Worm (Caenorhabditis elegans) whole organism, mixed stage, embryonic: Measurements from ENCODE around the gene mam-7.

Experiments
- M03D4.4 ChIP-seq: sonication (generic microtip); optimal IDR thresholded peaks from 2 replicates; lab custom pipeline; 2017; ENCODE audit warnings: mild to moderate bottlenecking, missing genetic modification characterization, missing compliant biosample characterization
- blmp-1 ChIP-seq: fragments of 150-350 bp; optimal IDR thresholded peaks from 2 replicates; lab custom pipeline; 2014; ENCODE audit warnings: missing biosample characterization, missing genetic modification characterization
- ceh-39 ChIP-seq: fragments of 150-350 bp; optimal IDR thresholded peaks from 2 replicates; lab custom pipeline; 2014; ENCODE audit warnings: missing biosample characterization, missing genetic modification characterization
- ceh-43 ChIP-seq: fragments of 200-800 bp; sonication (Bioruptor generic); optimal IDR thresholded peaks from 2 replicates; lab custom pipeline; 2018; ENCODE audit warnings: mild to moderate bottlenecking, missing genetic modification characterization, moderate library complexity, missing compliant biosample characterization
- ceh-83 ChIP-seq: fragments of 200-800 bp; sonication (Bioruptor generic); optimal IDR thresholded peaks from 2 replicates; lab custom pipeline; 2018; ENCODE audit warnings: mild to moderate bottlenecking, missing genetic modification characterization, missing compliant biosample characterization
- ces-1 ChIP-seq: fragments of 150-350 bp; optimal IDR thresholded peaks from 2 replicates; lab custom pipeline; 2014; ENCODE audit warnings: missing biosample characterization, missing genetic modification reagents, missing genetic modification characterization
- drap-1 ChIP-seq: fragments of 200-800 bp; sonication (Bioruptor generic); optimal IDR thresholded peaks from 3 replicates; lab custom pipeline; 2018; ENCODE audit warnings: mild to moderate bottlenecking, missing genetic modification characterization, missing compliant biosample characterization
- elt-1 ChIP-seq: sonication (generic microtip); optimal IDR thresholded peaks from 2 replicates; lab custom pipeline; 2017; ENCODE audit warnings: missing genetic modification characterization, mild to moderate bottlenecking, missing compliant biosample characterization, antibody characterized with exemption, moderate library complexity, borderline replicate concordance; ENCODE audit not compliant: insufficient read depth
- flh-1 ChIP-seq: fragments of 200-800 bp; sonication (Bioruptor generic); optimal IDR thresholded peaks from 2 replicates; lab custom pipeline; 2018; ENCODE audit warnings: mild to moderate bottlenecking, missing genetic modification characterization, moderate library complexity, missing compliant biosample characterization
- ham-2 ChIP-seq: fragments of 200-800 bp; sonication (Bioruptor generic); optimal IDR thresholded peaks from 2 replicates; lab custom pipeline; 2018; ENCODE audit warnings: mild to moderate bottlenecking, missing genetic modification characterization, missing compliant biosample characterization
- hlh-1 ChIP-seq: fragments of 150-350 bp; optimal IDR thresholded peaks from 2 replicates; lab custom pipeline; 2014; ENCODE audit warnings: missing biosample characterization, missing genetic modification reagents, missing genetic modification characterization
- lin-32 ChIP-seq: fragments of 200-800 bp; sonication (Bioruptor generic); optimal IDR thresholded peaks from 2 replicates; lab custom pipeline; 2018; ENCODE audit warnings: mild to moderate bottlenecking, missing genetic modification characterization, missing compliant biosample characterization
- lsy-2 ChIP-seq: fragments of 150-350 bp; optimal IDR thresholded peaks from 2 replicates; lab custom pipeline; 2014; ENCODE audit warnings: missing biosample characterization, missing genetic modification characterization
- mab-5 ChIP-seq: fragments of 150-350 bp; optimal IDR thresholded peaks from 2 replicates; lab custom pipeline; 2014; ENCODE audit warnings: missing biosample characterization, missing genetic modification characterization
- mep-1 ChIP-seq: fragments of 150-350 bp; optimal IDR thresholded peaks from 2 replicates; lab custom pipeline; 2017; ENCODE audit warnings: missing biosample characterization, missing genetic modification reagents, missing genetic modification characterization, inconsistent platforms
- mls-2 ChIP-seq: sonication (generic microtip); optimal IDR thresholded peaks from 2 replicates; lab custom pipeline; 2016; ENCODE audit warnings: mild to moderate bottlenecking, missing genetic modification characterization, moderate library complexity, missing compliant biosample characterization
- nhr-12 ChIP-seq: fragments of 150-350 bp; optimal IDR thresholded peaks from 2 replicates; lab custom pipeline; 2014; ENCODE audit warnings: missing biosample characterization, missing genetic modification characterization
- nhr-2 ChIP-seq: fragments of 150-350 bp; optimal IDR thresholded peaks from 2 replicates; lab custom pipeline; 2014; ENCODE audit warnings: missing biosample characterization, missing genetic modification characterization
- nhr-237 ChIP-seq: fragments of 150-350 bp; optimal IDR thresholded peaks from 2 replicates; lab custom pipeline; 2014; ENCODE audit warnings: missing biosample characterization, missing genetic modification characterization
- nhr-28 ChIP-seq: fragments of 150-350 bp; optimal IDR thresholded peaks from 2 replicates; lab custom pipeline; 2014; ENCODE audit warnings: missing biosample characterization, missing genetic modification characterization
- nhr-76 ChIP-seq: sonication (generic microtip); optimal IDR thresholded peaks from 2 replicates; lab custom pipeline; 2017; ENCODE audit warnings: missing biosample characterization, missing genetic modification characterization
- sem-2 ChIP-seq: fragments of 200-800 bp; sonication (Bioruptor generic); optimal IDR thresholded peaks from 2 replicates; lab custom pipeline; 2018; ENCODE audit warnings: mild to moderate bottlenecking, missing genetic modification characterization, missing compliant biosample characterization
- snpc-4 ChIP-seq: fragments of 150-350 bp; optimal IDR thresholded peaks from 2 replicates; lab custom pipeline; 2014; ENCODE audit warnings: missing biosample characterization, missing genetic modification characterization
- sptf-1 ChIP-seq: sonication (generic microtip); optimal IDR thresholded peaks from 2 replicates; lab custom pipeline; 2017; ENCODE audit warnings: mild to moderate bottlenecking, missing genetic modification characterization, moderate library complexity, missing compliant biosample characterization
- tbx-8 ChIP-seq: fragments of 200-800 bp; sonication (Bioruptor generic); optimal IDR thresholded peaks from 2 replicates; lab custom pipeline; 2018; ENCODE audit warnings: mild to moderate bottlenecking, missing genetic modification characterization, moderate library complexity, missing compliant biosample characterization
- unc-120 ChIP-seq: sonication (generic microtip); optimal IDR thresholded peaks from 2 replicates; lab custom pipeline; 2017; ENCODE audit warnings: missing genetic modification characterization, missing compliant biosample characterization; ENCODE audit not compliant: poor library complexity, severe bottlenecking
- unc-39 ChIP-seq: fragments of 150-350 bp; optimal IDR thresholded peaks from 2 replicates; lab custom pipeline; 2014; ENCODE audit warnings: missing biosample characterization, missing genetic modification characterization
- unc-62 ChIP-seq: fragments of 150-350 bp; optimal IDR thresholded peaks from 2 replicates; lab custom pipeline; 2014; ENCODE audit warnings: missing biosample characterization, missing genetic modification reagents, missing genetic modification characterization
- zip-8 ChIP-seq: fragments of 150-350 bp; optimal IDR thresholded peaks from 2 replicates; lab custom pipeline; 2014; ENCODE audit warnings: missing biosample characterization, missing genetic modification characterization
- ztf-11 ChIP-seq: fragments of 150-350 bp; optimal IDR thresholded peaks from 2 replicates; lab custom pipeline; 2014; ENCODE audit warnings: missing biosample characterization, missing genetic modification characterization

Gene mam-7

ce11 chrIII:9910608-9911479 lies 17.9 kb downstream of the mam-7 start, which contains the start of the genes cyld-1 and F40F12.9:
cyld-1 (minus strand) TSS chrIII:9910658.
F40F12.9 (plus strand) TSS chrIII:9911328.
- no peak for TF ChIP-seq sptf-1 (tag; lab: Kevin White, UChicago)

DNA sequence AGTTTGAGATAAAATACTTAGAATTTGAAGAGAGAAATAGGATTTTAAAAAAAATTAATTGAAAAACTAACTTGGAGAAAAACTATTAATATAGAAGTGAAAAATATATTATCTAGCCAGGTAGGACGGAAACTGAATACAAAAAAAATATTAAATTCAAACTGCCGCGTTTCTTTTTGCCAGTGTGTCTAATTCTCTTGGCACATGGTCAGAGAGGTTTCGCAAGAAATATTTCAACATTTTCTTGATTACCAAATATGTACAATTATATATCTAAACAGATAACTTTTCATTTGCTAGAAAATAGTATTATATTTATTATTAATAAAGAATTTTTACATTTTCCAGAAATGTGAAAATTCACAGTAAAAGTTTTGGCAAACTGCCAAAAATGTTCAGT lies 19.5 kb downstream of the mam-7 start:
- no peak for TF ChIP-seq unc-39
- TF ChIP-seq unc-120 (tag; lab: Kevin White, UChicago), result no peak
- TF ChIP-seq nhr-237 (tag; lab: Kevin White, UChicago), result no peak
- TF ChIP-seq sptf-1 (tag; lab: Kevin White, UChicago), result no peak
- TF ChIP-seq ceh-43 (GFP tag; lab: Kevin White, UChicago), result no peak
- TF ChIP-seq blmp-1 (tag; lab: Kevin White, UChicago), result no peak
- TF ChIP-seq zip-8, result no peak
- no peak for TF ChIP-seq elt-1 (tag; lab: Kevin White, UChicago)
- no peak for TF ChIP-seq ham-2 (GFP tag; lab: Kevin White, UChicago)
- no peak for TF ChIP-seq ztf-11
- TF ChIP-seq nhr-28 (tag; lab: Kevin White, UChicago), result no peak
- TF ChIP-seq tbx-8, result no peak
- TF ChIP-seq M03D4.4 (tag; lab: Kevin White, UChicago), result no peak
- TF ChIP-seq lsy-2 (tag; lab: Kevin White, UChicago), result no peak
- TF ChIP-seq drap-1 (GFP tag; lab: Kevin White, UChicago), result no peak
- no peak for TF ChIP-seq lin-32 (GFP tag; lab: Kevin White, UChicago)
- no peak for TF ChIP-seq nhr-76
- no peak for TF ChIP-seq ceh-39 (tag; lab: Kevin White, UChicago)
- TF ChIP-seq ces-1 (GFP tag; lab: Kevin White, UChicago), result no peak

DNA sequence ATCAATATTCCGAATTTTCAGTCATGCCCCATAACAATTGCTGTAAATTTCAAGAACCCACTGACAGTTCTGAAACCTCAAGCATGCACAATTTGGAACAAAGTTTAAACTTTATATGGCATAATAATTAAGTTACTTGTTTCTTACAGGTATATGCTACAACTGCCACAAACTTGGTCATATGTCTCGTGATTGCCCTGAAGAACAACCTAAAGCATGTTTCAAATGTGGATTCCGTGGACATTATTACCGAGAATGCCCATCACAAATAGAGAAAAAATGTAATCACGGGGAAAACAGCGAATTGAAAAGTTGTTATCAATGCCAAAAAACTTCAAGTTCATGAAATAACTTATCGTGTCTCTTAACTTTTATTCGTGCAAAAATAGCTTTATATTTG lies 20.0 kb downstream of the mam-7 start:
- TF ChIP-seq drap-1 (GFP tag; lab: Kevin White, UChicago) (no peak), hlh-1 (tag; lab: Kevin White, UChicago) (no peak), ceh-43 (GFP tag; lab: Kevin White, UChicago) (no peak), blmp-1 (tag; lab: Kevin White, UChicago) (no peak), nhr-28 (tag; lab: Kevin White, UChicago) (no peak), nhr-2 (tag; lab: Kevin White, UChicago) (no peak), sptf-1 (tag; lab: Kevin White, UChicago) (no peak), sem-2 (no peak), snpc-4 (tag; lab: Kevin White, UChicago) (no peak), lsy-2 (tag; lab: Kevin White, UChicago) (no peak), mls-2 (tag; lab: Kevin White, UChicago) (no peak), ceh-83 (GFP tag; lab: Kevin White, UChicago) (no peak), unc-120 (tag; lab: Kevin White, UChicago) (no peak), mep-1 (tag; lab: Kevin White, UChicago) (no peak), ceh-39 (tag; lab: Kevin White, UChicago) (no peak), unc-39 (no peak), mab-5 (tag; lab: Kevin White, UChicago) (no peak)

DNA sequence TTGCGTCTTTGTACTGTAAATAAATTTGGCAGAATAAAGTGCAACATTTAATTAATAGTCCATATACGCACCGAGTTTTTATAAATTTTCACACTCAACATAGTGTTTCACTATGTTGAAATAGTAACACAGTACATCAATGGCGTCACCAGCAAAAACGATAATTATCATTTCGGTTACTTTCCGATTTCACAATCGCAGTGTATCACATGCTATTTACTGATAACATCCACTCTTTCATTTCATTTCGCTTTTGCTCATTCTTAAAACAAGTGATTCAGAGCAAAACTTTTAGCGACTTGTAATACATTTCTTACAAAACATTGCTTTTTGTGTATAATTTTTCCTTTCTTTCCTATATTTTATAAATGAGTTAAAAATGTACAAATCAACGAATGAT lies 20.8 kb downstream of the mam-7 start, which contains the start of gene cbp-3:
TSS of gene cbp-3 (plus strand) at position 272 of the 400 bp plus-strand sequence.
- TF ChIP-seq sem-2 (no peak), unc-62 (GFP tag; lab: Kevin White, UChicago) (no peak), mab-5 (tag; lab: Kevin White, UChicago) (no peak), ham-2 (GFP tag; lab: Kevin White, UChicago) (no peak), mep-1 (tag; lab: Kevin White, UChicago) (no peak), nhr-28 (tag; lab: Kevin White, UChicago) (no peak), ceh-43 (GFP tag; lab: Kevin White, UChicago) (no peak), flh-1 (no peak), mls-2 (tag; lab: Kevin White, UChicago) (no peak)

DNA sequence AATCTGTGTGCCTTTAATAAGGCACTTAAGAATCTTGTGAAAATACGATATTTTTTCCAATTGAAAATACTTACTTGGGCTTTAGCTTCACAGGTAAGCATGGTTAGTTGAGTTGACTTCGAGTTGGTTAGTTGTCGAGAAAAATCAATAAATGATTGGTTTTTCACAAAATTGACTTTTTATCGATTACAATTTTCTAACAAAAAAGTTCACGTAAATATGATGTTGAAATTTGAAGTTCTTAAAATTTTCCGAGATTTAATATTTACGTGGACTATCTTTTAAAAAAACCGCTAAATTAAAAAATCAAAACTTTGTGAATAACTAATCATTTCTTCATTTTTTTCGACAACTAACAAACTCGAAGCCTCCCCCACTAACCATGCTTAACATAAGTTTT lies 27.8 kb downstream of the mam-7 start, which contains the start of gene F40F12.3:
TSS of gene F40F12.3 (minus strand) at position 101 of the 400 bp plus-strand sequence.
- no peak for TF ChIP-seq hlh-1 (tag; lab: Kevin White, UChicago)
- no peak for TF ChIP-seq mls-2 (tag; lab: Kevin White, UChicago)
- TF ChIP-seq M03D4.4 (tag; lab: Kevin White, UChicago), result no peak
- no peak for TF ChIP-seq unc-39
- TF ChIP-seq nhr-12 (tag; lab: Kevin White, UChicago), result no peak
- no peak for TF ChIP-seq ceh-43 (GFP tag; lab: Kevin White, UChicago)
- TF ChIP-seq, all 35 proteins: peak for 0
